Fruit fly (Drosophila melanogaster) whole organism, embryonic: ENCODE data around the gene Ras85D.
A peak's percentile ranks its signal among the peaks of the same experiment; 100 is the strongest.

ENCODE experiments used
- ATbp ChIP-seq: fragments of 200-800 bp; sonication (Bioruptor generic); optimal IDR thresholded peaks from 2 replicates; lab custom pipeline; 2017; ENCODE audit warnings: missing biosample characterization, mild to moderate bottlenecking, missing genetic modification characterization, missing genetic modification reagents
- Bteb2 ChIP-seq: fragments of 200-800 bp; sonication (Bioruptor generic); optimal IDR thresholded peaks from 2 replicates; lab custom pipeline; 2016; ENCODE audit warnings: missing biosample characterization, missing genetic modification characterization
- C15 ChIP-seq: fragments of 200-800 bp; sonication (Bioruptor generic); IDR thresholded peaks from 3 replicates; pipeline ENCODE4 v1.3.6; 2022; ENCODE audit warnings: missing biosample characterization, missing genetic modification characterization
- CG10543 ChIP-seq: fragments of 200-800 bp; sonication (Bioruptor generic); optimal IDR thresholded peaks from 3 replicates; lab custom pipeline; 2017; ENCODE audit warnings: missing biosample characterization, mild to moderate bottlenecking, missing genetic modification characterization, moderate library complexity
- CG12219 ChIP-seq: fragments of 200-800 bp; sonication (Bioruptor generic); optimal IDR thresholded peaks from 3 replicates; lab custom pipeline; 2018; ENCODE audit warnings: missing biosample characterization, mild to moderate bottlenecking, missing genetic modification characterization
- CG12236 ChIP-seq: fragments of 200-800 bp; sonication (Bioruptor generic); optimal IDR thresholded peaks from 2 replicates; lab custom pipeline; 2016; ENCODE audit warnings: missing biosample characterization, missing genetic modification characterization
- CG12659 ChIP-seq: fragments of 200-800 bp; sonication (Bioruptor generic); optimal IDR thresholded peaks from 3 replicates; lab custom pipeline; 2017; ENCODE audit warnings: mild to moderate bottlenecking, missing biosample characterization, missing genetic modification reagents, missing genetic modification characterization
- CG13296 ChIP-seq: fragments of 200-800 bp; sonication (Bioruptor generic); optimal IDR thresholded peaks from 3 replicates; lab custom pipeline; 2018; ENCODE audit warnings: missing biosample characterization, mild to moderate bottlenecking, missing genetic modification characterization
- CG13624 ChIP-seq: fragments of 200-800 bp; sonication (Bioruptor generic); optimal IDR thresholded peaks from 2 replicates; lab custom pipeline; 2016; ENCODE audit warnings: missing biosample characterization, missing genetic modification characterization
- CG15073 ChIP-seq: fragments of 200-800 bp; sonication (Bioruptor generic); optimal IDR thresholded peaks from 2 replicates; lab custom pipeline; 2016; ENCODE audit warnings: missing biosample characterization, missing genetic modification characterization
- CG15696 ChIP-seq: fragments of 200-800 bp; sonication (Bioruptor generic); optimal IDR thresholded peaks from 2 replicates; lab custom pipeline; 2019; ENCODE audit warnings: missing biosample characterization, mild to moderate bottlenecking, missing genetic modification characterization, moderate library complexity
- CG17359 ChIP-seq: fragments of 200-800 bp; sonication (Bioruptor generic); optimal IDR thresholded peaks from 3 replicates; lab custom pipeline; 2018; ENCODE audit warnings: missing biosample characterization, mild to moderate bottlenecking, missing genetic modification characterization, moderate library complexity
- CG17385 ChIP-seq: fragments of 200-800 bp; sonication (Bioruptor generic); optimal IDR thresholded peaks from 3 replicates; lab custom pipeline; 2018; ENCODE audit warnings: missing biosample characterization, mild to moderate bottlenecking, missing genetic modification characterization
- CG1792 ChIP-seq: fragments of 200-800 bp; sonication (Bioruptor generic); optimal IDR thresholded peaks from 2 replicates; lab custom pipeline; 2016; ENCODE audit warnings: missing biosample characterization, missing genetic modification characterization
- CG2712 ChIP-seq: fragments of 200-800 bp; optimal IDR thresholded peaks from 3 replicates; lab custom pipeline; 2019; ENCODE audit warnings: missing biosample characterization, mild to moderate bottlenecking, missing genetic modification characterization, moderate library complexity
- CG30431 ChIP-seq: fragments of 200-800 bp; sonication (Bioruptor generic); optimal IDR thresholded peaks from 2 replicates; lab custom pipeline; 2017; ENCODE audit warnings: missing biosample characterization, missing genetic modification characterization
- CG3995 ChIP-seq: fragments of 200-800 bp; sonication (Bioruptor generic); optimal IDR thresholded peaks from 3 replicates; lab custom pipeline; 2016; ENCODE audit warnings: missing biosample characterization, missing genetic modification characterization
- CG5245 ChIP-seq: fragments of 200-800 bp; sonication (Bioruptor generic); optimal IDR thresholded peaks from 3 replicates; lab custom pipeline; 2016; ENCODE audit warnings: missing biosample characterization, missing genetic modification characterization
- CG6765 ChIP-seq: fragments of 200-800 bp; sonication (Bioruptor generic); optimal IDR thresholded peaks from 3 replicates; lab custom pipeline; 2017; ENCODE audit warnings: missing biosample characterization, mild to moderate bottlenecking, missing genetic modification characterization
- CG7556 ChIP-seq: fragments of 200-800 bp; sonication (Bioruptor generic); optimal IDR thresholded peaks from 2 replicates; lab custom pipeline; 2017; ENCODE audit warnings: missing biosample characterization, mild to moderate bottlenecking, missing genetic modification characterization
- CG8290 ChIP-seq, 3 experiments: fragments of 200-800 bp; sonication (Bioruptor generic); optimal IDR thresholded peaks; 2 replicates each; lab custom pipeline; 2016 to 2019; ENCODE audit warnings: missing biosample characterization in 3 of 3, missing genetic modification characterization in 3 of 3, mild to moderate bottlenecking in 2 of 3, moderate library complexity in 1 of 3
- CG8944 ChIP-seq: fragments of 200-800 bp; sonication (Bioruptor generic); optimal IDR thresholded peaks from 3 replicates; lab custom pipeline; 2016; ENCODE audit warnings: missing biosample characterization, missing genetic modification characterization
- Chrac-16 ChIP-seq: fragments of 200-800 bp; sonication (Bioruptor generic); optimal IDR thresholded peaks from 3 replicates; lab custom pipeline; 2016; ENCODE audit warnings: missing biosample characterization, missing genetic modification characterization
- Dad ChIP-seq: fragments of 200-800 bp; sonication (Bioruptor generic); optimal IDR thresholded peaks from 3 replicates; lab custom pipeline; 2016; ENCODE audit warnings: missing biosample characterization, missing genetic modification characterization
- Deaf1 ChIP-seq: fragments of 200-800 bp; optimal IDR thresholded peaks from 3 replicates; lab custom pipeline; 2019; ENCODE audit warnings: missing biosample characterization, mild to moderate bottlenecking, missing genetic modification characterization, moderate library complexity
- Dref ChIP-seq: fragments of 200-800 bp; sonication (Bioruptor generic); IDR thresholded peaks from 2 replicates; pipeline ENCODE4 v1.3.6; 2022; ENCODE audit warnings: missing biosample characterization, missing genetic modification characterization
- Gsc ChIP-seq: fragments of 200-800 bp; sonication (Bioruptor generic); IDR thresholded peaks from 2 replicates; pipeline ENCODE4 v1.3.6; 2022; ENCODE audit warnings: missing biosample characterization, missing genetic modification characterization
- HHEX ChIP-seq: fragments of 200-800 bp; sonication (Bioruptor generic); optimal IDR thresholded peaks from 3 replicates; lab custom pipeline; 2017; ENCODE audit warnings: missing biosample characterization, mild to moderate bottlenecking, missing genetic modification characterization, missing genetic modification reagents
- HLHmδ ChIP-seq: fragments of 200-800 bp; sonication (Bioruptor generic); optimal IDR thresholded peaks from 2 replicates; lab custom pipeline; 2018; ENCODE audit warnings: missing biosample characterization, mild to moderate bottlenecking, missing genetic modification characterization, moderate library complexity
- Jarid2 ChIP-seq: fragments of 200-800 bp; sonication (Bioruptor generic); optimal IDR thresholded peaks from 3 replicates; lab custom pipeline; 2017; ENCODE audit warnings: mild to moderate bottlenecking, missing biosample characterization, missing genetic modification reagents, missing genetic modification characterization
- Lim3 ChIP-seq: fragments of 200-800 bp; sonication (Bioruptor generic); IDR thresholded peaks from 2 replicates; pipeline ENCODE4 v1.3.6; 2022; ENCODE audit warnings: missing biosample characterization, missing genetic modification characterization
- Lpt ChIP-seq: fragments of >200 bp; optimal IDR thresholded peaks from 2 replicates; lab custom pipeline; 2018; ENCODE audit warnings: missing biosample characterization, missing genetic modification characterization
- Mrtf ChIP-seq: fragments of 200-800 bp; sonication (Bioruptor generic); IDR thresholded peaks from 3 replicates; pipeline ENCODE4 v1.3.6; 2022; ENCODE audit warnings: missing biosample characterization, missing genetic modification characterization
- NC2β ChIP-seq: fragments of 200-800 bp; sonication (Bioruptor generic); optimal IDR thresholded peaks from 2 replicates; lab custom pipeline; 2016; ENCODE audit warnings: missing biosample characterization, missing genetic modification characterization
- az2 ChIP-seq: fragments of 200-800 bp; sonication (Bioruptor generic); optimal IDR thresholded peaks from 3 replicates; lab custom pipeline; 2016; ENCODE audit warnings: missing biosample characterization, missing genetic modification characterization
- btn ChIP-seq: fragments of 200-800 bp; sonication (Bioruptor generic); optimal IDR thresholded peaks from 2 replicates; lab custom pipeline; 2016; ENCODE audit warnings: missing biosample characterization, missing genetic modification characterization
- cwo ChIP-seq: fragments of 200-800 bp; sonication (Bioruptor generic); optimal IDR thresholded peaks from 3 replicates; lab custom pipeline; 2017; ENCODE audit warnings: missing biosample characterization, missing genetic modification characterization, mild to moderate bottlenecking, moderate library complexity, missing genetic modification reagents
- dmrt11E ChIP-seq: fragments of 200-800 bp; sonication (Bioruptor generic); optimal IDR thresholded peaks from 3 replicates; lab custom pipeline; 2018; ENCODE audit warnings: missing biosample characterization, mild to moderate bottlenecking, missing genetic modification characterization, moderate library complexity
- dmrt99B ChIP-seq: fragments of 200-800 bp; sonication (Bioruptor generic); optimal IDR thresholded peaks from 2 replicates; lab custom pipeline; 2018; ENCODE audit warnings: missing biosample characterization, mild to moderate bottlenecking, missing genetic modification characterization, moderate library complexity
- fd64A ChIP-seq: fragments of 200-800 bp; sonication (Bioruptor generic); optimal IDR thresholded peaks from 3 replicates; lab custom pipeline; 2018; ENCODE audit warnings: missing biosample characterization, mild to moderate bottlenecking, missing genetic modification characterization
- gcm ChIP-seq: fragments of 200-800 bp; sonication (Bioruptor generic); optimal IDR thresholded peaks from 2 replicates; lab custom pipeline; 2019; ENCODE audit warnings: missing biosample characterization, mild to moderate bottlenecking, missing genetic modification characterization, moderate library complexity
- gro ChIP-seq: fragments of 200-800 bp; sonication (Bioruptor generic); optimal IDR thresholded peaks from 2 replicates; lab custom pipeline; 2016; ENCODE audit warnings: missing biosample characterization, missing genetic modification characterization
- h ChIP-seq: fragments of >200 bp; optimal IDR thresholded peaks from 2 replicates; lab custom pipeline; 2017
- lab ChIP-seq: fragments of 200-800 bp; sonication (Bioruptor generic); optimal IDR thresholded peaks from 3 replicates; lab custom pipeline; 2017; ENCODE audit warnings: missing biosample characterization, missing genetic modification characterization, mild to moderate bottlenecking, moderate library complexity, missing genetic modification reagents
- mld ChIP-seq: fragments of 200-800 bp; sonication (Bioruptor generic); IDR thresholded peaks from 3 replicates; pipeline ENCODE4 v1.3.6; 2022; ENCODE audit warnings: missing biosample characterization, missing genetic modification characterization; ENCODE audit not compliant: partially characterized antibody
- ro ChIP-seq: fragments of 200-800 bp; sonication (Bioruptor generic); IDR thresholded peaks from 2 replicates; pipeline ENCODE4 v1.3.6; 2022; ENCODE audit warnings: missing biosample characterization, missing genetic modification characterization
- sens ChIP-seq: fragments of 200-800 bp; sonication (Bioruptor generic); peaks from one replicate; lab custom pipeline; 2016; ENCODE audit warnings: missing biosample characterization, missing genetic modification characterization
- shn ChIP-seq: fragments of 200-800 bp; sonication (Bioruptor generic); optimal IDR thresholded peaks from 3 replicates; lab custom pipeline; 2016; ENCODE audit warnings: missing biosample characterization, missing genetic modification characterization
- ssp ChIP-seq: fragments of 200-800 bp; sonication (Bioruptor generic); IDR thresholded peaks from 2 replicates; pipeline ENCODE4 v1.3.6; 2022; ENCODE audit warnings: missing biosample characterization, missing genetic modification characterization
- unpg ChIP-seq: fragments of 200-800 bp; sonication (Bioruptor generic); optimal IDR thresholded peaks from 3 replicates; lab custom pipeline; 2018; ENCODE audit warnings: missing biosample characterization, mild to moderate bottlenecking, missing genetic modification characterization, moderate library complexity
- vnd ChIP-seq: fragments of 200-800 bp; sonication (Bioruptor generic); IDR thresholded peaks from 3 replicates; pipeline ENCODE4 v1.3.6; 2022; ENCODE audit warnings: missing biosample characterization, missing genetic modification characterization; ENCODE audit not compliant: partially characterized antibody
- wdn ChIP-seq: fragments of 200-800 bp; sonication (Bioruptor generic); IDR thresholded peaks from 2 replicates; pipeline ENCODE4 v1.3.6; 2022; ENCODE audit warnings: missing biosample characterization, missing genetic modification characterization

Ras85D gene

DNA sequence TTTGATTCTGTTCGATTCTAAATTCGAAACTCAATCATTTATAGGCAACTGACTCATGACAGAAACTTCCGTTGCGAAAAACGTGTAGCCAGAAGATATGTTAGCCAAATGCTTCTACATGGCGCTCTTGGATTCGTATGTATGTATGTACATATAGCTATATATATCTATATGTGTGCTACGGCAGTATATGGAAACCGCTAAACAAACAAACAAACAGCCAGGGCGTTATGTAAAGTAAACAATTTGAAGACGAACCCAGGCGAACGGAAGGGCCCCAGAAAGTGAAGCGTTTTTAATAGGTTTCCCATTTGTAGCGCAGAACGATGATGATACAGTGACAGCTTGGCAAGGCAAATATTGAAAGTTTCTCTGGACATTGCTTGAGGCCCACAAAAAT is 17.0 kb upstream of the Ras85D start (continued):
- TF ChIP-seq CG12219 (GFP tag; lab: Kevin White, UChicago): peak; percentile 12
- TF ChIP-seq NC2β: no peak
- TF ChIP-seq az2: no peak
- TF ChIP-seq Deaf1 (tag; lab: Kevin White, UChicago): no peak
- TF ChIP-seq Lpt (GFP tag; lab: Kevin White, UChicago): no peak
- TF ChIP-seq vnd (GFP tag; lab: Robert Waterston, UW): no peak
- TF ChIP-seq shn (GFP tag; lab: Kevin White, UChicago): no peak
- TF ChIP-seq ssp (GFP tag; lab: Robert Waterston, UW): no peak
- no peak for TF ChIP-seq wdn (GFP tag; lab: Robert Waterston, UW)
- TF ChIP-seq CG5245 (GFP tag; lab: Kevin White, UChicago): no peak
- TF ChIP-seq lab: peak; percentile 6
- TF ChIP-seq Mrtf (GFP tag; lab: Robert Waterston, UW): no peak
- TF ChIP-seq h (lab: Kevin White, UChicago): no peak
- TF ChIP-seq Chrac-16 (GFP tag; lab: Kevin White, UChicago): no peak
- no peak for TF ChIP-seq dmrt99B (tag; lab: Kevin White, UChicago)
- TF ChIP-seq CG1792 (GFP tag; lab: Kevin White, UChicago): no peak
- no peak for TF ChIP-seq CG8944
- no peak for TF ChIP-seq dmrt11E (tag; lab: Kevin White, UChicago)
- TF ChIP-seq C15 (GFP tag; lab: Robert Waterston, UW): no peak
- TF ChIP-seq unpg (GFP tag; lab: Kevin White, UChicago): no peak
- no peak for TF ChIP-seq CG10543 (GFP tag; lab: Kevin White, UChicago)
- peak; percentile 51 for TF ChIP-seq cwo (GFP tag; lab: Kevin White, UChicago)
- no peak for TF ChIP-seq Bteb2 (GFP tag; lab: Kevin White, UChicago)
- no peak for TF ChIP-seq btn (GFP tag; lab: Kevin White, UChicago)
- TF ChIP-seq mld: no peak
- TF ChIP-seq gro (GFP tag; lab: Kevin White, UChicago): no peak
- TF ChIP-seq CG17385 (GFP tag; lab: Kevin White, UChicago): peak; percentile 16
- no peak for TF ChIP-seq Jarid2 (GFP tag; lab: Kevin White, UChicago)
- no peak for TF ChIP-seq CG15073 (GFP tag; lab: Kevin White, UChicago)
- TF ChIP-seq CG6765 (GFP tag; lab: Kevin White, UChicago): no peak
- no peak for TF ChIP-seq Lim3 (GFP tag; lab: Robert Waterston, UW)
- no peak for TF ChIP-seq CG15696
- no peak for TF ChIP-seq ro (GFP tag; lab: Robert Waterston, UW)
- no peak for TF ChIP-seq Dad (GFP tag; lab: Kevin White, UChicago)
- no peak for TF ChIP-seq CG30431 (GFP tag; lab: Kevin White, UChicago)
- no peak for TF ChIP-seq CG8290 (GFP tag; optimal IDR thresholded peaks at IDR 0.05; lab: Kevin White, UChicago)
- no peak for TF ChIP-seq CG8290 (tag; optimal IDR thresholded peaks at IDR 0.05; lab: Kevin White, UChicago)
- no peak for TF ChIP-seq CG13296
- TF ChIP-seq sens (GFP tag; lab: Kevin White, UChicago): peak; percentile 37
- no peak for TF ChIP-seq CG12236 (GFP tag; lab: Kevin White, UChicago)
- TF ChIP-seq CG3995: no peak
- TF ChIP-seq CG12659 (GFP tag; lab: Kevin White, UChicago): no peak
- TF ChIP-seq HHEX (GFP tag; lab: Kevin White, UChicago): no peak
- TF ChIP-seq gcm (GFP tag; lab: Kevin White, UChicago): no peak
- peak; percentile 14 for TF ChIP-seq CG17359
- TF ChIP-seq CG13624 (GFP tag; lab: Kevin White, UChicago): no peak
- TF ChIP-seq ATbp (GFP tag; lab: Kevin White, UChicago): peak; percentile 32
- no peak for TF ChIP-seq Gsc (GFP tag; lab: Robert Waterston, UW)
- TF ChIP-seq Dref (GFP tag; lab: Robert Waterston, UW): no peak
- TF ChIP-seq CG2712 (tag; lab: Kevin White, UChicago): no peak
- TF ChIP-seq fd64A (GFP tag; lab: Kevin White, UChicago): peak; percentile 36
- no peak for TF ChIP-seq HLHmδ
- no peak for TF ChIP-seq CG7556
